Fruit fly (Drosophila melanogaster) whole organism, embryonic: ENCODE data around the gene Sumo.

ENCODE experiments used
- CG10565 ChIP-seq: fragments of 200-800 bp; sonication (Bioruptor generic); optimal IDR thresholded peaks from 3 replicates; lab custom pipeline; 2016; ENCODE audit warnings: missing biosample characterization, mild to moderate bottlenecking, missing genetic modification characterization
- CG10959 ChIP-seq: fragments of 200-800 bp; sonication (Bioruptor generic); IDR thresholded peaks from 2 replicates; pipeline ENCODE4 v1.3.6; 2022; ENCODE audit warnings: missing biosample characterization, missing genetic modification characterization
- CG12071 ChIP-seq: fragments of 200-800 bp; sonication (Bioruptor generic); optimal IDR thresholded peaks from 3 replicates; lab custom pipeline; 2018; ENCODE audit warnings: missing biosample characterization, mild to moderate bottlenecking, missing genetic modification characterization
- CG14050 ChIP-seq: fragments of 200-800 bp; sonication (Bioruptor generic); IDR thresholded peaks from 3 replicates; pipeline ENCODE4 v1.3.6; 2022; ENCODE audit warnings: missing biosample characterization, missing genetic modification characterization
- CG15011 ChIP-seq: fragments of 200-800 bp; sonication (Bioruptor generic); optimal IDR thresholded peaks from 3 replicates; lab custom pipeline; 2018; ENCODE audit warnings: missing biosample characterization, mild to moderate bottlenecking, missing genetic modification characterization
- CG17568 ChIP-seq: fragments of 200-800 bp; sonication (Bioruptor generic); optimal IDR thresholded peaks from 2 replicates; lab custom pipeline; 2018; ENCODE audit warnings: missing biosample characterization, mild to moderate bottlenecking, missing genetic modification characterization, moderate library complexity
- CG2116 ChIP-seq: fragments of 200-800 bp; sonication (Bioruptor generic); optimal IDR thresholded peaks from 3 replicates; lab custom pipeline; 2018; ENCODE audit warnings: missing biosample characterization, mild to moderate bottlenecking, missing genetic modification characterization
- CG33213 ChIP-seq: fragments of 200-800 bp; sonication (Bioruptor generic); optimal IDR thresholded peaks from 3 replicates; lab custom pipeline; 2016; ENCODE audit warnings: missing biosample characterization, missing genetic modification characterization
- CG33557 ChIP-seq: fragments of 200-800 bp; sonication (Bioruptor generic); optimal IDR thresholded peaks from 2 replicates; lab custom pipeline; 2019; ENCODE audit warnings: missing biosample characterization, mild to moderate bottlenecking, missing genetic modification characterization, moderate library complexity
- CG3995 ChIP-seq: fragments of 200-800 bp; sonication (Bioruptor generic); optimal IDR thresholded peaks from 3 replicates; lab custom pipeline; 2016; ENCODE audit warnings: missing biosample characterization, missing genetic modification characterization
- CG42726 ChIP-seq: fragments of 200-800 bp; sonication (Bioruptor generic); IDR thresholded peaks from 2 replicates; pipeline ENCODE4 v1.3.6; 2022; ENCODE audit warnings: missing biosample characterization, missing genetic modification characterization; ENCODE audit not compliant: partially characterized antibody
- CG5953 ChIP-seq: fragments of 200-800 bp; sonication (Bioruptor generic); IDR thresholded peaks from 2 replicates; pipeline ENCODE4 v1.3.6; 2022; ENCODE audit warnings: missing biosample characterization, missing genetic modification characterization
- CG6175 ChIP-seq: fragments of 200-800 bp; sonication (Bioruptor generic); IDR thresholded peaks from 3 replicates; pipeline ENCODE4 v1.3.6; 2022; ENCODE audit warnings: missing biosample characterization, missing genetic modification characterization
- CG6689 ChIP-seq: fragments of 200-800 bp; sonication (Bioruptor generic); IDR thresholded peaks from 2 replicates; pipeline ENCODE4 v1.3.6; 2022; ENCODE audit warnings: missing biosample characterization, missing genetic modification characterization
- CG6765 ChIP-seq: fragments of 200-800 bp; sonication (Bioruptor generic); optimal IDR thresholded peaks from 3 replicates; lab custom pipeline; 2017; ENCODE audit warnings: missing biosample characterization, mild to moderate bottlenecking, missing genetic modification characterization
- CG7745 ChIP-seq: fragments of 200-800 bp; sonication (Bioruptor generic); optimal IDR thresholded peaks from 2 replicates; lab custom pipeline; 2018; ENCODE audit warnings: missing biosample characterization, mild to moderate bottlenecking, missing genetic modification characterization, moderate library complexity
- CG8388 ChIP-seq: fragments of 200-800 bp; sonication (Bioruptor generic); optimal IDR thresholded peaks from 2 replicates; lab custom pipeline; 2019; ENCODE audit warnings: missing biosample characterization, mild to moderate bottlenecking, missing genetic modification characterization, moderate library complexity
- CG9727 ChIP-seq: fragments of 200-800 bp; sonication (Bioruptor generic); optimal IDR thresholded peaks from 3 replicates; lab custom pipeline; 2017; ENCODE audit warnings: missing biosample characterization, mild to moderate bottlenecking, missing genetic modification characterization
- CTCF ChIP-seq: fragments of 200-800 bp; sonication (Bioruptor generic); optimal IDR thresholded peaks from 2 replicates; lab custom pipeline; 2017; ENCODE audit warnings: missing biosample characterization, mild to moderate bottlenecking, missing genetic modification characterization, moderate library complexity
- CkIIα-i1 ChIP-seq: fragments of 200-800 bp; sonication (Bioruptor generic); IDR thresholded peaks from 2 replicates; pipeline ENCODE4 v1.3.6; 2022; ENCODE audit warnings: missing biosample characterization, missing genetic modification characterization
- Dek ChIP-seq: fragments of 200-800 bp; sonication (Bioruptor generic); optimal IDR thresholded peaks from 3 replicates; lab custom pipeline; 2019; ENCODE audit warnings: missing biosample characterization, mild to moderate bottlenecking, missing genetic modification characterization, moderate library complexity
- Dip3 ChIP-seq: fragments of 200-800 bp; sonication (Bioruptor generic); optimal IDR thresholded peaks from 3 replicates; lab custom pipeline; 2016; ENCODE audit warnings: missing biosample characterization, missing genetic modification characterization
- Ets97D ChIP-seq: fragments of 200-800 bp; sonication (Bioruptor generic); optimal IDR thresholded peaks from 3 replicates; lab custom pipeline; 2016; ENCODE audit warnings: missing biosample characterization, missing genetic modification characterization
- HLH3B ChIP-seq: fragments of 200-800 bp; sonication (Bioruptor generic); IDR thresholded peaks from 2 replicates; pipeline ENCODE4 v1.3.6; 2022; ENCODE audit warnings: missing biosample characterization, missing genetic modification characterization
- Hand ChIP-seq: fragments of 200-800 bp; sonication (Bioruptor generic); optimal IDR thresholded peaks from 2 replicates; lab custom pipeline; 2017; ENCODE audit warnings: mild to moderate bottlenecking, missing biosample characterization, missing genetic modification reagents, missing genetic modification characterization
- Hey ChIP-seq: fragments of 200-800 bp; sonication (Bioruptor generic); optimal IDR thresholded peaks from 3 replicates; lab custom pipeline; 2018; ENCODE audit warnings: missing biosample characterization, mild to moderate bottlenecking, missing genetic modification characterization
- Hmx ChIP-seq: fragments of 200-800 bp; sonication (Bioruptor generic); optimal IDR thresholded peaks from 2 replicates; lab custom pipeline; 2016; ENCODE audit warnings: missing biosample characterization, missing genetic modification characterization
- Nf-YA ChIP-seq: fragments of 200-800 bp; sonication (Bioruptor generic); IDR thresholded peaks from 2 replicates; pipeline ENCODE4 v1.3.6; 2022; ENCODE audit warnings: missing biosample characterization, missing genetic modification characterization
- Rfx ChIP-seq: fragments of 200-800 bp; sonication (Bioruptor generic); IDR thresholded peaks from 2 replicates; pipeline ENCODE4 v1.3.6; 2022; ENCODE audit warnings: missing biosample characterization, missing genetic modification characterization
- Sox102F ChIP-seq: fragments of 200-800 bp; sonication (Bioruptor generic); optimal IDR thresholded peaks from 2 replicates; lab custom pipeline; 2018; ENCODE audit warnings: missing biosample characterization, mild to moderate bottlenecking, missing genetic modification characterization, moderate library complexity
- Trl ChIP-seq, 3 experiments: fragments of >200 bp in 2 of 3; fragments of 200-800 bp in 1 of 3; sonication (Bioruptor generic) in 1 of 3; optimal IDR thresholded peaks; 2 replicates in 1 of 3; 3 replicates in 2 of 3; lab custom pipeline; 2016 to 2017; ENCODE audit warnings: missing biosample characterization in 1 of 3, missing genetic modification characterization in 1 of 3
- ab ChIP-seq: fragments of 200-800 bp; sonication (Bioruptor generic); optimal IDR thresholded peaks from 2 replicates; lab custom pipeline; 2016; ENCODE audit warnings: missing biosample characterization, missing genetic modification characterization
- abd-A ChIP-seq: fragments of 200-800 bp; sonication (Bioruptor generic); optimal IDR thresholded peaks from 3 replicates; lab custom pipeline; 2019; ENCODE audit warnings: missing biosample characterization, mild to moderate bottlenecking, missing genetic modification characterization, moderate library complexity
- ase ChIP-seq: fragments of 200-800 bp; sonication (Bioruptor generic); IDR thresholded peaks from 3 replicates; pipeline ENCODE4 v1.3.6; 2022; ENCODE audit warnings: missing biosample characterization, missing genetic modification characterization
- br ChIP-seq: fragments of >200 bp; optimal IDR thresholded peaks from 2 replicates; lab custom pipeline; 2017
- exex ChIP-seq: fragments of 200-800 bp; sonication (Bioruptor generic); optimal IDR thresholded peaks from 4 replicates; lab custom pipeline; 2018; ENCODE audit warnings: missing biosample characterization, mild to moderate bottlenecking, missing genetic modification characterization, moderate library complexity
- fu2 ChIP-seq: fragments of 200-800 bp; sonication (Bioruptor generic); optimal IDR thresholded peaks from 2 replicates; lab custom pipeline; 2016; ENCODE audit warnings: missing biosample characterization, missing genetic modification characterization
- kni ChIP-seq: fragments of 200-800 bp; sonication (Bioruptor generic); optimal IDR thresholded peaks from 3 replicates; lab custom pipeline; 2017; ENCODE audit warnings: mild to moderate bottlenecking, missing biosample characterization, missing genetic modification reagents, missing genetic modification characterization
- lov ChIP-seq, 2 experiments: fragments of 200-800 bp in 1 of 2; fragments of >200 bp in 1 of 2; sonication (Bioruptor generic) in 1 of 2; IDR thresholded peaks in 1 of 2; optimal IDR thresholded peaks in 1 of 2; 2 replicates in 1 of 2; 3 replicates in 1 of 2; pipeline versions ENCODE4 v1.3.6 to Lab custom; 2017 to 2022; ENCODE audit warnings: missing biosample characterization in 1 of 2, missing genetic modification characterization in 1 of 2
- nerfin-1 ChIP-seq: fragments of 200-800 bp; sonication (Bioruptor generic); optimal IDR thresholded peaks from 3 replicates; lab custom pipeline; 2019; ENCODE audit warnings: missing biosample characterization, mild to moderate bottlenecking, missing genetic modification characterization, moderate library complexity
- pros ChIP-seq: fragments of 200-800 bp; sonication (Bioruptor generic); optimal IDR thresholded peaks from 3 replicates; lab custom pipeline; 2019; ENCODE audit warnings: missing biosample characterization, mild to moderate bottlenecking, missing genetic modification characterization, moderate library complexity
- ro ChIP-seq: fragments of 200-800 bp; sonication (Bioruptor generic); IDR thresholded peaks from 2 replicates; pipeline ENCODE4 v1.3.6; 2022; ENCODE audit warnings: missing biosample characterization, missing genetic modification characterization
- scrt ChIP-seq: fragments of 200-800 bp; sonication (Bioruptor generic); optimal IDR thresholded peaks from 2 replicates; lab custom pipeline; 2018; ENCODE audit warnings: missing biosample characterization, mild to moderate bottlenecking, missing genetic modification characterization, moderate library complexity
- slou ChIP-seq: fragments of 200-800 bp; sonication (Bioruptor generic); optimal IDR thresholded peaks from 3 replicates; lab custom pipeline; 2016; ENCODE audit warnings: missing biosample characterization, missing genetic modification characterization
- tll ChIP-seq, 2 experiments: fragments of 200-800 bp in 1 of 2; fragments of >200 bp in 1 of 2; sonication (Bioruptor generic) in 1 of 2; optimal IDR thresholded peaks; 2 replicates each; lab custom pipeline; 2017 to 2019; ENCODE audit warnings: missing biosample characterization in 2 of 2, missing genetic modification characterization in 2 of 2, mild to moderate bottlenecking in 1 of 2, moderate library complexity in 1 of 2
- tna ChIP-seq: fragments of 200-800 bp; sonication (Bioruptor generic); IDR thresholded peaks from 2 replicates; pipeline ENCODE4 v1.3.6; 2022; ENCODE audit warnings: missing biosample characterization, missing genetic modification characterization; ENCODE audit not compliant: partially characterized antibody
- tx ChIP-seq: fragments of 200-800 bp; sonication (Bioruptor generic); optimal IDR thresholded peaks from 2 replicates; lab custom pipeline; 2016; ENCODE audit warnings: missing biosample characterization, missing genetic modification characterization
- unpg ChIP-seq: fragments of 200-800 bp; sonication (Bioruptor generic); optimal IDR thresholded peaks from 3 replicates; lab custom pipeline; 2018; ENCODE audit warnings: missing biosample characterization, mild to moderate bottlenecking, missing genetic modification characterization, moderate library complexity
- wdn ChIP-seq: fragments of 200-800 bp; sonication (Bioruptor generic); IDR thresholded peaks from 2 replicates; pipeline ENCODE4 v1.3.6; 2022; ENCODE audit warnings: missing biosample characterization, missing genetic modification characterization
- yki ChIP-seq: fragments of >200 bp; optimal IDR thresholded peaks from 3 replicates; lab custom pipeline; 2018
- zen ChIP-seq: fragments of 200-800 bp; sonication (Bioruptor generic); optimal IDR thresholded peaks from 3 replicates; lab custom pipeline; 2018; ENCODE audit warnings: missing biosample characterization, mild to moderate bottlenecking, missing genetic modification characterization, moderate library complexity

Sumo gene

dm6 chr2L:6956725-6957124, 10.7 kb downstream of the Sumo start, which contains the start of the genes CG13775 and CG3430 (continued):
- no peak for TF ChIP-seq CkIIα-i1 (GFP tag; lab: Robert Waterston, UW)
- TF ChIP-seq Dek (tag; lab: Kevin White, UChicago): no peak
- 0 out of 3 replicates have a peak, but pooled peaks have one; percentile 16 for TF ChIP-seq ase (GFP tag; lab: Robert Waterston, UW)
- TF ChIP-seq tna (GFP tag; lab: Robert Waterston, UW): 0 out of 2 replicates have a peak, but pooled peaks have one; percentile 30
- no peak for TF ChIP-seq ab (GFP tag; lab: Kevin White, UChicago)
- TF ChIP-seq CG33557 (GFP tag; lab: Kevin White, UChicago): peak; percentile 10
- TF ChIP-seq CG6689 (GFP tag; lab: Robert Waterston, UW): no peak
- TF ChIP-seq ro (GFP tag; lab: Robert Waterston, UW): no peak
- peak; percentile 54 for TF ChIP-seq CG2116 (GFP tag; lab: Kevin White, UChicago)
- TF ChIP-seq CG9727: peak; percentile 44
- TF ChIP-seq wdn (GFP tag; lab: Robert Waterston, UW): 0 out of 2 replicates have a peak, but pooled peaks have one; percentile 34
- TF ChIP-seq tx (GFP tag; lab: Kevin White, UChicago): no peak
- TF ChIP-seq CG10565: no peak
- TF ChIP-seq Hmx: no peak
- peak; percentile 66; the same call in 1 of the 2 replicates for TF ChIP-seq CG42726 (GFP tag; lab: Robert Waterston, UW)
- TF ChIP-seq abd-A (tag; lab: Kevin White, UChicago): no peak
- no peak for TF ChIP-seq Sox102F (GFP tag; lab: Kevin White, UChicago)
- no peak for TF ChIP-seq Nf-YA (GFP tag; lab: Robert Waterston, UW)
- TF ChIP-seq CG12071 (GFP tag; lab: Kevin White, UChicago): no peak
- no peak for TF ChIP-seq Hand (GFP tag; lab: Kevin White, UChicago)
- no peak for TF ChIP-seq Dip3
- TF ChIP-seq CG6175 (GFP tag; lab: Robert Waterston, UW): no peak
- TF ChIP-seq CG7745 (tag; lab: Kevin White, UChicago): no peak
- peak; percentile 67 for TF ChIP-seq Rfx (GFP tag; lab: Robert Waterston, UW)
- no peak for TF ChIP-seq exex (tag; lab: Kevin White, UChicago)
- peak; percentile 93 for TF ChIP-seq Ets97D
- TF ChIP-seq CG3995: no peak
- TF ChIP-seq nerfin-1 (tag; lab: Kevin White, UChicago): peak; percentile 12
- no peak for TF ChIP-seq CG5953 (GFP tag; lab: Robert Waterston, UW)
- no peak for TF ChIP-seq CG17568 (GFP tag; lab: Kevin White, UChicago)
- TF ChIP-seq fu2: no peak
- TF ChIP-seq slou (GFP tag; lab: Kevin White, UChicago): no peak
- TF ChIP-seq HLH3B (GFP tag; lab: Robert Waterston, UW): no peak
- TF ChIP-seq CG33213 (GFP tag; lab: Kevin White, UChicago): peak; percentile 7
- TF ChIP-seq tll (GFP tag; optimal IDR thresholded peaks at IDR 0.05; lab: Kevin White, UChicago): no peak
- no peak for TF ChIP-seq yki (lab: Kevin White, UChicago)
- TF ChIP-seq br (lab: Kevin White, UChicago): no peak
- no peak for TF ChIP-seq zen (tag; lab: Kevin White, UChicago)
- peak; percentile 33 for TF ChIP-seq CG6765 (GFP tag; lab: Kevin White, UChicago)
- no peak for TF ChIP-seq CG8388 (GFP tag; lab: Kevin White, UChicago)
- TF ChIP-seq lov (optimal IDR thresholded peaks at IDR 0.05; lab: Kevin White, UChicago): no peak
- TF ChIP-seq lov (GFP tag; IDR thresholded peaks at IDR 0.05; lab: Robert Waterston, UW): no peak
- TF ChIP-seq kni (GFP tag; lab: Kevin White, UChicago): no peak
- no peak for TF ChIP-seq Trl (optimal IDR thresholded peaks at IDR 0.05; lab: Kevin White, UChicago)
- TF ChIP-seq Trl (GFP tag; optimal IDR thresholded peaks at IDR 0.05; lab: Kevin White, UChicago): peak; percentile 42
- no peak for TF ChIP-seq CTCF (GFP tag; lab: Kevin White, UChicago)
- TF ChIP-seq CG15011 (GFP tag; lab: Kevin White, UChicago): no peak
- TF ChIP-seq pros: no peak
- no peak for TF ChIP-seq CG14050 (GFP tag; lab: Robert Waterston, UW)
- TF ChIP-seq scrt (GFP tag; lab: Kevin White, UChicago): no peak
- no peak for TF ChIP-seq unpg
- no peak for TF ChIP-seq Hey (tag; lab: Kevin White, UChicago)
- TF ChIP-seq CG10959 (GFP tag; lab: Robert Waterston, UW): no peak
